Fruit fly (Drosophila melanogaster): ENCODE results near the gene CG9641.
A peak's percentile ranks its signal among the peaks of the same experiment; 100 is the strongest.

CG9641 gene

DNA sequence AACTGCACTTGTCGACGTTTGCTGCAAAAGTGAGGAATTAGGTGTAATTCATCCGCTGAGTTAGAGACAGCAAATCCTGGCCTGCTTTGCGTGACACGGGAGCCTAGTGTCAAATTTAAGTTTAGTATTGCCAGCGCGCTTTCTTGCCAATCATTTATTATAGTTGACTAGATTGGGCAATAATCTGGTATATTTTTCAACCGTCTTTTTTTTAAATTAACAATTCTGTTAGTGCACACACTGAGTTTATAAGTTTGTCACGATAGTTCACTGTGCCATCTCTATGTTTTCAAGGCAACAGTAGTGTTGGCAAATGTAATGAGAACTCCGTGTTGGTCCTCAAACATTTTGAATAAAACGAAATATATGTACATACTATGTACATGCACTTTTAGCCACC is at the start of gene CG9641, which contains the start of gene CG3165:
Gene CG9641, minus strand, starts transcription at position 34 of the 400 bp plus-strand sequence.
Gene CG3165, plus strand, starts transcription at position 294 of the 400 bp plus-strand sequence.
- TF ChIP-seq CTCF (optimal IDR thresholded peaks at IDR 0.05): no peak
- TF ChIP-seq CG8478 (optimal IDR thresholded peaks at IDR 0.05): no peak

DNA sequence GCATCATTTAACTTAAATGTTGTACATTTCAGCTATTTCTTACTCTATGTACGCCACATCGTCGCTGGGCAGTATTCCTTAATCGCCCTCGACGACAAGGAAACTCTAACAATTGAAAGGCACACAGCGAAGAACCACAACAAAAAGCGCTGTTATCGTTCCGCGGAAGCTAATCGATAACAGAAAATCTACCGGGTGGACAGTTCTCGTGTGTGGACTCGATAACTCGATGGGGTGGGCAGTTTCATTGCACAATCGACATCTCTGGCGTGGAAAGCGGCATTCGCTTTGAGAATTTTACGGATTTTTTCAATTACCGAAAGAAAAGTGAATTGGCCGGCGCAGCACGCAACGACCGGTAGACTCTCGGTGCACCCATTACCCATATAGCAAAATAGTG is 46.3 kb upstream of the CG9641 start, which contains the start of the genes alpha4GT1 and Prp40:
Gene alpha4GT1, minus strand, starts transcription at position 156 of the 400 bp plus-strand sequence.
Gene Prp40, plus strand, starts transcription at position 241 of the 400 bp plus-strand sequence.
- TF ChIP-seq CG8478 (optimal IDR thresholded peaks at IDR 0.05): no peak
- peak in 1 of 2 experiments; percentile 23 for TF ChIP-seq CTCF (optimal IDR thresholded peaks at IDR 0.05)

dm6 chr2L:3018212-3018611 is 41.5 kb upstream of the CG9641 start, which contains the start of the genes CG17224 and CG17264:
Gene CG17224, minus strand, starts transcription at chr2L:3018308.
Gene CG17264, plus strand, starts transcription at chr2L:3018508.
- no peak for TF ChIP-seq CG8478 (optimal IDR thresholded peaks at IDR 0.05)
- no peak for TF ChIP-seq CTCF (optimal IDR thresholded peaks at IDR 0.05)

- TF ChIP-seq CTCF (optimal IDR thresholded peaks at IDR 0.05) (no peak), CG8478 (optimal IDR thresholded peaks at IDR 0.05) (no peak)
Measured at dm6 chr2L:3012780-3013179, 36.1 kb upstream of the CG9641 start.

- TF ChIP-seq CG8478 (optimal IDR thresholded peaks at IDR 0.05): no peak
- TF ChIP-seq CTCF (optimal IDR thresholded peaks at IDR 0.05): no peak
Measured at dm6 chr2L:3011484-3011883, 34.8 kb upstream of the CG9641 start.

DNA sequence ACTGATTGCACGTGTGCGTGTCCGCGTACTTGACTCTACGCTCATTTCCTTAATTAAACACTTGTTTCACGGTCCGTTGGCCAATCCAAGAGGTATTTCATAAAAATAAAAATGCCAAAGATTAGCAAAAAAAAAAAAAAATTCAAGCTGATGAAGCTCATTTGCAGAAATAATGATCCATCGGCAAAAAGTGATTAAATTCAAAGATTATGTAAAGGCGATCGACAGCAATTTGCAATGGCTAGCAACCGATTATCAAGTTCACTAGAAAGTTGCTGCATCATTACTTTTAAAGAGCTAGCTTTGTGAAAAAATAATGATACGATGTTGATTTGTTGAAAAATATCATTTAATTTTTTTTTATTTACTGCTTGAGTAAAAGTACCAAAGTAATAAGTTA is 32.8 kb upstream of the CG9641 start:
- TF ChIP-seq CTCF (optimal IDR thresholded peaks at IDR 0.05) (no peak), CG8478 (optimal IDR thresholded peaks at IDR 0.05) (no peak)

DNA sequence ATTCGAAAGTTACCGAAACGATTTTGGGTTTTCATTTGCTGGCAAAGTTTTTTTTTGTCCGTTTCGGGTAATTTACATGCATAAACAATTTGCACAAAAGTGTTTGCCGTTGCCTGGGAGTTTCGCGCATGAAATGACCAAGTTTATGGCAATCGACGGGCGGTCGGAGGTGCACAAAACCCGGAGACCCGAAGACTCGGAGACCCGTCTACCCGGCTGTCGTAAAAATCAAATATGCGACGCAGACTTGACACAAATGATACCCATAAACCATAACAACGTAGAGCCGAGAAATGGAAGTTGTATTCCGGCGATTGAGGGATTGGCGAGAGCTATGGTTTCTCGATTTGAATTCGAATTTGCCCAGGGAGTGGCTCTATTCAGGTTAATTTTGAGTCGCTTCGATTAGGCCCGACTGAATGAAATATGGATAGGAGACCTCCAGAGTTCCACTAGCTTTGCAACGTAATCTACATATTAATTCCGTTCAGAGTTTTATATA is 30.3 kb upstream of the CG9641 start:
- TF ChIP-seq CG8478 (optimal IDR thresholded peaks at IDR 0.05) (no peak), CTCF (optimal IDR thresholded peaks at IDR 0.05) (no peak)

- no peak for TF ChIP-seq CTCF (optimal IDR thresholded peaks at IDR 0.05)
Measured at dm6 chr2L:3006194-3006593, 29.5 kb upstream of the CG9641 start.

- TF ChIP-seq CG8478 (optimal IDR thresholded peaks at IDR 0.05) (no peak), CTCF (optimal IDR thresholded peaks at IDR 0.05) (no peak)
Measured at dm6 chr2L:3005483-3005882, 28.8 kb upstream of the CG9641 start.

DNA sequence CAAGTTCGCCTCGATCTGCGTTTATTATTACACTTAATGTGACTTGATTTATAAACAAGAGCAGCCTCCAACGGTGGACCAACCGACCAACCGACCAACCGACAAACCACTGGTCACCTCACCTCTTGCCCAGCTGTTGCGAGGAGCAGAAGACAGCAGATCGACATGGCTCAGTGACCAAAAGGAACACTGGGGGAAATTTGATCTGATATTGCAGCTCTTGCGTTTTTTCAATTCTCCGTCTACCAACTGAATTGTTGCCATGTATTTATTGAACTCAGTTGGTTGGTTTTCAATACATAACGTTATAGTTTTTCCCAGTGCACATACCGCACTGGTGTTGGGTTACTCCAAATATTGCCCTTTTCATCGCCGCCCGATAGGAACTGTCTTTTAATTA is 27.9 kb upstream of the CG9641 start:
- no peak for TF ChIP-seq CTCF (optimal IDR thresholded peaks at IDR 0.05)
- no peak for TF ChIP-seq CG8478 (optimal IDR thresholded peaks at IDR 0.05)

- TF ChIP-seq CG8478 (optimal IDR thresholded peaks at IDR 0.05) (no peak), CTCF (optimal IDR thresholded peaks at IDR 0.05) (no peak)
Measured at dm6 chr2L:3003399-3003798, 26.7 kb upstream of the CG9641 start.

dm6 chr2L:3001953-3002352 is 25.3 kb upstream of the CG9641 start:
- no peak for TF ChIP-seq CTCF (optimal IDR thresholded peaks at IDR 0.05)
- no peak for TF ChIP-seq CG8478 (optimal IDR thresholded peaks at IDR 0.05)

DNA sequence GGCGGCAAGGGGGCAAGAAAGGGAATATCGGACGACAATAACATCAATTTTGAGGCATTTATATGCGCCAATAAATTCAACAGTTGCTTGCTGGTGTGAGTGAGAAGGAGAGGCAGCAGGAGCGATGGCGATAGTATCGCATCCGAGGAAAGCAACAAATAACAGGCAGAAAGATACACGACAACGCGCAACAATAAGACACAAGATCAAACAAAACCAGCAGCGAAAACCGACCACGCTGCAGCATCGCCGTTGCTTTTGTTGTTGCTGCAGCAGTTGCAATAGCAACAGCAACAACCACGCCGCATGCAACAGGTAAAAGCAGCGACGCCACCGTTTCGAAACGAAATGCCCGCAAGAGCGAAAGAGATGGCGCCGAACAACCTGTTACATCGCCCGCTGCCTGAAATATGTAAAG is 23.9 kb upstream of the CG9641 start:
- TF ChIP-seq CG8478 (optimal IDR thresholded peaks at IDR 0.05): no peak
- no peak for TF ChIP-seq CTCF (optimal IDR thresholded peaks at IDR 0.05)

dm6 chr2L:2999609-3000008 is 22.9 kb upstream of the CG9641 start:
- TF ChIP-seq CG8478 (optimal IDR thresholded peaks at IDR 0.05): no peak
- no peak for TF ChIP-seq CTCF (optimal IDR thresholded peaks at IDR 0.05)

dm6 chr2L:2999113-2999512 is 22.5 kb upstream of the CG9641 start, which contains the start of gene Ccdc85:
Gene Ccdc85, plus strand, starts transcription at chr2L:2999286.
- TF ChIP-seq CTCF (optimal IDR thresholded peaks at IDR 0.05) (peak; percentile 23 to 51), CG8478 (optimal IDR thresholded peaks at IDR 0.05) (no peak)

- TF ChIP-seq CG8478 (optimal IDR thresholded peaks at IDR 0.05) (no peak), CTCF (optimal IDR thresholded peaks at IDR 0.05) (no peak)
Measured at dm6 chr2L:2993702-2994101, 17.0 kb upstream of the CG9641 start.

DNA sequence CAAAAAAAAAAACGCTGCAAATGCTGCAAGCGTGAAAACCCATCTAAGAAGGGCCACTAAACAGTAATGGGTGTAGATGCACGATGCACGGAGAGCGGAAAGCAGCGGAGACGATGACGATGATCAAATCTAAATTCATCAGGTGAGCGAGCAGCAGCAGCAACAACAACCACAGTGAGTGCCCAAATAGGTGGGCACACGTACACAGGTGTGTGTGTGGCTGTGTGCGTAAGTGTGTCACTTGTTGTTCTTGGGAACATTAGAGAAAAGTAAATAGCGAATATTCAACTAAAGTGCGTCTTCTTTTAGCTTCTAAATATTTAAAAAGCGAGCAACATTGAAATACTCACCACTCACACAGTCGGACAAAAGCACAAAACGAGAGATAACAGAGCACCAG is 16.6 kb upstream of the CG9641 start:
- TF ChIP-seq CG8478 (optimal IDR thresholded peaks at IDR 0.05) (no peak), CTCF (optimal IDR thresholded peaks at IDR 0.05) (no peak)

Data from S2 (cell line).